Fruit fly (Drosophila melanogaster): Measurements from ENCODE around the gene lush.

The lush gene

dm6 chr3L:19575650-19576049 lies 30.2 kb downstream of the lush start (continued):
- TF ChIP-seq stc (GFP tag; IDR thresholded peaks at IDR 0.05) (peak; percentile 32; the same call in 1 of the 2 replicates), CG5245 (GFP tag; optimal IDR thresholded peaks at IDR 0.05) (no peak), chinmo (GFP tag; IDR thresholded peaks at IDR 0.05; ENCODE audit: partially characterized antibody) (0 out of 4 replicates have a peak, but pooled peaks have one; percentile 59), nmo (GFP tag; optimal IDR thresholded peaks at IDR 0.05) (peak; percentile 11), schlank (tag; optimal IDR thresholded peaks at IDR 0.05) (no peak), bsh (GFP tag; optimal IDR thresholded peaks at IDR 0.05) (peak in 1 of 2 experiments; percentile 59), CTCF (GFP tag; optimal IDR thresholded peaks at IDR 0.05) (no peak), phol (tag; optimal IDR thresholded peaks at IDR 0.05) (no peak), CG30020 (tag; optimal IDR thresholded peaks at IDR 0.05) (no peak), gt (GFP tag; IDR thresholded peaks at IDR 0.05) (no peak), cato (GFP tag; optimal IDR thresholded peaks at IDR 0.05; ENCODE audit: borderline replicate concordance) (no peak), CG10209 (GFP tag; optimal IDR thresholded peaks at IDR 0.05) (peak; percentile 57), CG1233 (GFP tag; optimal IDR thresholded peaks at IDR 0.05) (peak; percentile 46), cg (GFP tag; optimal IDR thresholded peaks at IDR 0.05) (peak; percentile 40), CG18011 (GFP tag; optimal IDR thresholded peaks at IDR 0.05) (no peak), nau (GFP tag; optimal IDR thresholded peaks at IDR 0.05) (peak; percentile 52), CG11398 (GFP tag; optimal IDR thresholded peaks at IDR 0.05) (peak; percentile 25), dan (GFP tag; IDR thresholded peaks at IDR 0.05) (no peak), Ravus (GFP tag; IDR thresholded peaks at IDR 0.05) (no peak), Side (GFP tag; optimal IDR thresholded peaks at IDR 0.05) (peak; percentile 56), toy (GFP tag; IDR thresholded peaks at IDR 0.05) (no peak), bab2 (GFP tag; optimal IDR thresholded peaks at IDR 0.05) (peak; percentile 66), Ada2b (GFP tag; IDR thresholded peaks at IDR 0.05) (0 out of 2 replicates have a peak, but pooled peaks have one; percentile 7), HLHmδ (GFP tag; optimal IDR thresholded peaks at IDR 0.05) (peak; percentile 61), CG10654 (GFP tag; optimal IDR thresholded peaks at IDR 0.05) (peak; percentile 8), Hmr (GFP tag; optimal IDR thresholded peaks at IDR 0.05) (peak; percentile 34), CG10543 (GFP tag; optimal IDR thresholded peaks at IDR 0.05) (peak; percentile 75), CoRest (tag; optimal IDR thresholded peaks at IDR 0.05) (peak; percentile 13), esg (GFP tag; conservative IDR thresholded peaks at IDR 0.05) (no peak), Usf (GFP tag; optimal IDR thresholded peaks at IDR 0.05) (no peak), Hey (tag; optimal IDR thresholded peaks at IDR 0.05) (no peak), CG5953 (GFP tag; IDR thresholded peaks at IDR 0.05) (peak; percentile 33; the same call in 1 of the 2 replicates), CG2202 (tag; optimal IDR thresholded peaks at IDR 0.05) (peak; percentile 45), sima (GFP tag; optimal IDR thresholded peaks at IDR 0.05) (no peak), CG18476 (GFP tag; optimal IDR thresholded peaks at IDR 0.05) (no peak), Mrtf (GFP tag; IDR thresholded peaks at IDR 0.05) (no peak), CG2678 (tag; optimal IDR thresholded peaks at IDR 0.05) (peak; percentile 49), odd (GFP tag; optimal IDR thresholded peaks at IDR 0.05) (peak; percentile 65), CG4328 (GFP tag; optimal IDR thresholded peaks at IDR 0.05) (peak; percentile 52), chif (GFP tag; optimal IDR thresholded peaks at IDR 0.05) (peak; percentile 4 to 25), CG1603 (tag; optimal IDR thresholded peaks at IDR 0.05) (peak; percentile 73), sd (tag; optimal IDR thresholded peaks at IDR 0.05) (peak; percentile 64), aop (GFP tag; IDR thresholded peaks at IDR 0.05) (no peak), lab (GFP tag; optimal IDR thresholded peaks at IDR 0.05) (peak; percentile 57), al (GFP tag; IDR thresholded peaks at IDR 0.05) (no peak), CG8388 (GFP tag; optimal IDR thresholded peaks at IDR 0.05) (peak; percentile 12), Fer3 (tag; optimal IDR thresholded peaks at IDR 0.05) (peak; percentile 18), caup (GFP tag; optimal IDR thresholded peaks at IDR 0.05; ENCODE audit: severe bottlenecking) (peak; percentile 34), vvl (GFP tag; IDR thresholded peaks at IDR 0.05) (peak; percentile 46; the same call in 1 of the 2 replicates), HmgD (GFP tag; optimal IDR thresholded peaks at IDR 0.05) (no peak)
